ENCODE assay signal across 1 fruit fly cellular context in genomic region chr3R:13837807-13838206, dm6.
TF ChIP-seq lines count a peak whose summit lies in the region.

TSS of gene Nsf2 (minus strand) at chr3R:13837991.

TF ChIP-seq in whole organism, embryonic, 481 proteins besides CTCF, POLR2A, EP300 and RAD21 (continued from another document and continues in another):
- TF ChIP-seq usp (GFP tag; optimal IDR thresholded peaks at IDR 0.05; lab: Kevin White, UChicago) (no peak), slp2 (GFP tag; optimal IDR thresholded peaks at IDR 0.05; lab: Kevin White, UChicago) (no peak), CG4707 (GFP tag; optimal IDR thresholded peaks at IDR 0.05; lab: Kevin White, UChicago) (no peak), CG10274 (GFP tag; optimal IDR thresholded peaks at IDR 0.05; lab: Kevin White, UChicago) (no peak), CG16863 (GFP tag; optimal IDR thresholded peaks at IDR 0.05; lab: Kevin White, UChicago) (no peak), crp (GFP tag; optimal IDR thresholded peaks at IDR 0.05; lab: Kevin White, UChicago) (peak; percentile 96 to 99), CG8089 (GFP tag; optimal IDR thresholded peaks at IDR 0.05; lab: Kevin White, UChicago) (no peak), CG9876 (GFP tag; optimal IDR thresholded peaks at IDR 0.05; lab: Kevin White, UChicago) (no peak), CG10366 (GFP tag; IDR thresholded peaks at IDR 0.05; lab: Robert Waterston, UW) (no peak), Ssrp (tag; optimal IDR thresholded peaks at IDR 0.05; lab: Kevin White, UChicago) (no peak), bbx (GFP tag; IDR thresholded peaks at IDR 0.05; lab: Robert Waterston, UW; ENCODE audit: partially characterized antibody) (no peak), Oaz (GFP tag; IDR thresholded peaks at IDR 0.05; lab: Robert Waterston, UW) (no peak), prd (optimal IDR thresholded peaks at IDR 0.05; lab: Kevin White, UChicago) (no peak), prd (GFP tag; IDR thresholded peaks at IDR 0.05; lab: Robert Waterston, UW) (no peak), Pdp1 (GFP tag; optimal IDR thresholded peaks at IDR 0.05; lab: Kevin White, UChicago) (peak in 1 of 2 experiments; percentile 82), Awh (GFP tag; IDR thresholded peaks at IDR 0.05; lab: Robert Waterston, UW) (no peak), Optix (GFP tag; IDR thresholded peaks at IDR 0.05; lab: Robert Waterston, UW) (no peak), ham (GFP tag; IDR thresholded peaks at IDR 0.05; lab: Robert Waterston, UW) (no peak), Sry-δ (GFP tag; optimal IDR thresholded peaks at IDR 0.05; lab: Kevin White, UChicago) (peak; percentile 48), zfh2 (GFP tag; optimal IDR thresholded peaks at IDR 0.05; lab: Kevin White, UChicago) (peak; percentile 9), mirr (GFP tag; optimal IDR thresholded peaks at IDR 0.05; lab: Kevin White, UChicago) (no peak), fru (optimal IDR thresholded peaks at IDR 0.05; lab: Kevin White, UChicago) (no peak), CG43689 (GFP tag; IDR thresholded peaks at IDR 0.05; lab: Robert Waterston, UW) (no peak), CG13424 (tag; optimal IDR thresholded peaks at IDR 0.05; lab: Kevin White, UChicago) (peak; percentile 12), stwl (tag; optimal IDR thresholded peaks at IDR 0.05; lab: Kevin White, UChicago) (peak; percentile 79), jigr1 (GFP tag; IDR thresholded peaks at IDR 0.05; lab: Robert Waterston, UW) (no peak), bab2 (GFP tag; optimal IDR thresholded peaks at IDR 0.05; lab: Kevin White, UChicago) (no peak), Vsx1 (GFP tag; optimal IDR thresholded peaks at IDR 0.05; lab: Kevin White, UChicago) (no peak), fd96Cb (tag; optimal IDR thresholded peaks at IDR 0.05; lab: Kevin White, UChicago) (no peak), Rx (GFP tag; IDR thresholded peaks at IDR 0.05; lab: Robert Waterston, UW) (no peak), Eip74EF (GFP tag; optimal IDR thresholded peaks at IDR 0.05; lab: Kevin White, UChicago) (no peak), salm (tag; optimal IDR thresholded peaks at IDR 0.05; lab: Kevin White, UChicago) (no peak), CG7928 (GFP tag; optimal IDR thresholded peaks at IDR 0.05; lab: Kevin White, UChicago) (peak; percentile 91), CHES-1-like (GFP tag; optimal IDR thresholded peaks at IDR 0.05; lab: Kevin White, UChicago) (peak; percentile 24), Meics (GFP tag; optimal IDR thresholded peaks at IDR 0.05; lab: Kevin White, UChicago) (no peak), ERR (GFP tag; optimal IDR thresholded peaks at IDR 0.05; lab: Kevin White, UChicago) (no peak), lbe (GFP tag; optimal IDR thresholded peaks at IDR 0.05; lab: Kevin White, UChicago) (no peak), CG12391 (tag; optimal IDR thresholded peaks at IDR 0.05; lab: Kevin White, UChicago) (peak; percentile 8), NfI (GFP tag; optimal IDR thresholded peaks at IDR 0.05; lab: Kevin White, UChicago) (peak; percentile 3), E2f1 (GFP tag; IDR thresholded peaks at IDR 0.05; lab: Robert Waterston, UW) (no peak), az2 (GFP tag; optimal IDR thresholded peaks at IDR 0.05; lab: Kevin White, UChicago) (no peak), Ets65A (GFP tag; lab: Kevin White, UChicago) (peak; percentile 87), gce (GFP tag; IDR thresholded peaks at IDR 0.05; lab: Robert Waterston, UW) (no peak), eve (GFP tag; optimal IDR thresholded peaks at IDR 0.05; lab: Kevin White, UChicago) (no peak), da (GFP tag; optimal IDR thresholded peaks at IDR 0.05; lab: Kevin White, UChicago) (peak; percentile 16), CG11560 (tag; IDR thresholded peaks at IDR 0.05; lab: Robert Waterston, UW) (no peak), CG17612 (GFP tag; IDR thresholded peaks at IDR 0.05; lab: Robert Waterston, UW) (no peak), Kr (GFP tag; optimal IDR thresholded peaks at IDR 0.05; lab: Kevin White, UChicago) (no peak), CG12744 (GFP tag; optimal IDR thresholded peaks at IDR 0.05; lab: Kevin White, UChicago) (no peak), croc (GFP tag; conservative IDR thresholded peaks at IDR 0.05; lab: Robert Waterston, UW) (no peak), CG4854 (GFP tag; optimal IDR thresholded peaks at IDR 0.05; lab: Kevin White, UChicago) (no peak), dan (GFP tag; IDR thresholded peaks at IDR 0.05; lab: Robert Waterston, UW) (no peak), Lpt (GFP tag; optimal IDR thresholded peaks at IDR 0.05; lab: Kevin White, UChicago) (no peak), Jarid2 (GFP tag; optimal IDR thresholded peaks at IDR 0.05; lab: Kevin White, UChicago) (no peak), Dip3 (GFP tag; optimal IDR thresholded peaks at IDR 0.05; lab: Kevin White, UChicago) (no peak), BtbVII (GFP tag; optimal IDR thresholded peaks at IDR 0.05; lab: Kevin White, UChicago) (no peak), ap (GFP tag; IDR thresholded peaks at IDR 0.05; lab: Robert Waterston, UW) (no peak), CkIIα-i1 (GFP tag; IDR thresholded peaks at IDR 0.05; lab: Robert Waterston, UW) (no peak), HmgZ (tag; optimal IDR thresholded peaks at IDR 0.05; lab: Kevin White, UChicago) (peak; percentile 72), Stat92E (GFP tag; optimal IDR thresholded peaks at IDR 0.05; lab: Kevin White, UChicago) (peak in 1 of 3 experiments; percentile 30), CG2116 (GFP tag; optimal IDR thresholded peaks at IDR 0.05; lab: Kevin White, UChicago) (peak; percentile 99), NFAT (GFP tag; IDR thresholded peaks at IDR 0.05; lab: Robert Waterston, UW) (no peak), schlank (tag; optimal IDR thresholded peaks at IDR 0.05; lab: Kevin White, UChicago) (no peak), Scr (GFP tag; IDR thresholded peaks at IDR 0.05; lab: Robert Waterston, UW; ENCODE audit: partially characterized antibody) (peak; percentile 28; the same call in 1 of the 2 replicates), CG1647 (GFP tag; optimal IDR thresholded peaks at IDR 0.05; lab: Kevin White, UChicago) (no peak), CG30020 (tag; optimal IDR thresholded peaks at IDR 0.05; lab: Kevin White, UChicago) (peak; percentile 24), zen (tag; optimal IDR thresholded peaks at IDR 0.05; lab: Kevin White, UChicago) (peak; percentile 12), Bteb2 (GFP tag; optimal IDR thresholded peaks at IDR 0.05; lab: Kevin White, UChicago) (no peak), Myb (GFP tag; optimal IDR thresholded peaks at IDR 0.05; lab: Kevin White, UChicago) (peak; percentile 49), CG6813 (GFP tag; optimal IDR thresholded peaks at IDR 0.05; lab: Kevin White, UChicago) (no peak), GATAe (GFP tag; conservative IDR thresholded peaks at IDR 0.05; lab: Robert Waterston, UW) (no peak), z (GFP tag; IDR thresholded peaks at IDR 0.05; lab: Robert Waterston, UW) (no peak), emc (GFP tag; optimal IDR thresholded peaks at IDR 0.05; lab: Kevin White, UChicago) (no peak), CG17568 (GFP tag; optimal IDR thresholded peaks at IDR 0.05; lab: Kevin White, UChicago) (no peak), CG31388 (GFP tag; optimal IDR thresholded peaks at IDR 0.05; lab: Kevin White, UChicago) (no peak), h (optimal IDR thresholded peaks at IDR 0.05; lab: Kevin White, UChicago) (no peak), ken (GFP tag; IDR thresholded peaks at IDR 0.05; lab: Robert Waterston, UW) (peak; percentile 59; the same call in 1 of the 3 replicates), Ptx1 (GFP tag; IDR thresholded peaks at IDR 0.05; lab: Robert Waterston, UW) (no peak), ase (GFP tag; IDR thresholded peaks at IDR 0.05; lab: Robert Waterston, UW) (no peak), tio (GFP tag; optimal IDR thresholded peaks at IDR 0.05; lab: Kevin White, UChicago) (no peak), CG17186 (GFP tag; optimal IDR thresholded peaks at IDR 0.05; lab: Kevin White, UChicago) (peak; percentile 95), CG15479 (GFP tag; optimal IDR thresholded peaks at IDR 0.05; lab: Kevin White, UChicago) (peak; percentile 90), CG31224 (GFP tag; IDR thresholded peaks at IDR 0.05; lab: Robert Waterston, UW) (no peak), Hmx (GFP tag; optimal IDR thresholded peaks at IDR 0.05; lab: Kevin White, UChicago) (no peak), ttk (GFP tag; IDR thresholded peaks at IDR 0.05; lab: Robert Waterston, UW) (no peak; the same call in 1 of the 2 replicates), D19A (tag; optimal IDR thresholded peaks at IDR 0.05; lab: Kevin White, UChicago) (peak; percentile 87), hkb (optimal IDR thresholded peaks at IDR 0.05; lab: Kevin White, UChicago) (no peak), hkb (GFP tag; IDR thresholded peaks at IDR 0.05; lab: Robert Waterston, UW) (peak; percentile 47), CG10565 (GFP tag; optimal IDR thresholded peaks at IDR 0.05; lab: Kevin White, UChicago) (no peak), CG16813 (GFP tag; IDR thresholded peaks at IDR 0.05; lab: Robert Waterston, UW; ENCODE audit: partially characterized antibody) (peak; percentile 32; the same call in 1 of the 3 replicates), CG17359 (tag; optimal IDR thresholded peaks at IDR 0.05; lab: Kevin White, UChicago) (no peak), CG1832 (GFP tag; optimal IDR thresholded peaks at IDR 0.05; lab: Kevin White, UChicago) (no peak), tx (GFP tag; optimal IDR thresholded peaks at IDR 0.05; lab: Kevin White, UChicago) (no peak), D19B (GFP tag; optimal IDR thresholded peaks at IDR 0.05; lab: Kevin White, UChicago) (no peak), Hmr (GFP tag; optimal IDR thresholded peaks at IDR 0.05; lab: Kevin White, UChicago) (peak; percentile 20), MTF-1 (GFP tag; optimal IDR thresholded peaks at IDR 0.05; lab: Kevin White, UChicago; ENCODE audit: borderline replicate concordance) (peak; percentile 11), CG1603 (tag; optimal IDR thresholded peaks at IDR 0.05; lab: Kevin White, UChicago) (peak; percentile 88), CrebB (tag; optimal IDR thresholded peaks at IDR 0.05; lab: Kevin White, UChicago) (no peak), CG11085 (GFP tag; IDR thresholded peaks at IDR 0.05; lab: Robert Waterston, UW) (no peak), tna (GFP tag; IDR thresholded peaks at IDR 0.05; lab: Robert Waterston, UW; ENCODE audit: partially characterized antibody) (no peak), sens (GFP tag; lab: Kevin White, UChicago) (peak; percentile 87), her (GFP tag; optimal IDR thresholded peaks at IDR 0.05; lab: Kevin White, UChicago) (peak; percentile 37), bsh (GFP tag; optimal IDR thresholded peaks at IDR 0.05; lab: Kevin White, UChicago) (no peak), repo (GFP tag; optimal IDR thresholded peaks at IDR 0.05; lab: Kevin White, UChicago) (no peak), ara (GFP tag; IDR thresholded peaks at IDR 0.05; lab: Robert Waterston, UW) (no peak), sqz (GFP tag; optimal IDR thresholded peaks at IDR 0.05; lab: Kevin White, UChicago) (no peak), ac (GFP tag; optimal IDR thresholded peaks at IDR 0.05; lab: Kevin White, UChicago) (no peak), Sin3A (optimal IDR thresholded peaks at IDR 0.05; lab: Kevin White, UChicago) (peak; percentile 38), crc (GFP tag; optimal IDR thresholded peaks at IDR 0.05; lab: Kevin White, UChicago) (no peak), H2.0 (GFP tag; IDR thresholded peaks at IDR 0.05; lab: Robert Waterston, UW) (no peak), Dp (GFP tag; optimal IDR thresholded peaks at IDR 0.05; lab: Kevin White, UChicago) (peak; percentile 99), tup (GFP tag; optimal IDR thresholded peaks at IDR 0.05; lab: Kevin White, UChicago) (no peak), odd (GFP tag; optimal IDR thresholded peaks at IDR 0.05; lab: Kevin White, UChicago) (no peak), Hr39 (optimal IDR thresholded peaks at IDR 0.05; lab: Kevin White, UChicago) (no peak), CG2889 (GFP tag; IDR thresholded peaks at IDR 0.05; lab: Robert Waterston, UW) (no peak), CG17802 (tag; optimal IDR thresholded peaks at IDR 0.05; lab: Kevin White, UChicago) (no peak), CG34224 (GFP tag; IDR thresholded peaks at IDR 0.05; lab: Robert Waterston, UW; ENCODE audit: partially characterized antibody) (peak; percentile 54; the same call in 2 of the 3 replicates), nau (GFP tag; optimal IDR thresholded peaks at IDR 0.05; lab: Kevin White, UChicago) (no peak), dimm (GFP tag; IDR thresholded peaks at IDR 0.05; lab: Robert Waterston, UW) (no peak), CG3065 (GFP tag; optimal IDR thresholded peaks at IDR 0.05; lab: Kevin White, UChicago) (no peak), ro (GFP tag; IDR thresholded peaks at IDR 0.05; lab: Robert Waterston, UW) (no peak), CG10147 (GFP tag; optimal IDR thresholded peaks at IDR 0.05; lab: Kevin White, UChicago) (no peak), CG5180 (GFP tag; optimal IDR thresholded peaks at IDR 0.05; lab: Kevin White, UChicago) (no peak), Sry-β (GFP tag; optimal IDR thresholded peaks at IDR 0.05; lab: Kevin White, UChicago) (peak; percentile 60), CG3838 (GFP tag; optimal IDR thresholded peaks at IDR 0.05; lab: Kevin White, UChicago) (no peak), CG12071 (GFP tag; optimal IDR thresholded peaks at IDR 0.05; lab: Kevin White, UChicago) (no peak), CG6765 (GFP tag; optimal IDR thresholded peaks at IDR 0.05; lab: Kevin White, UChicago) (no peak), corto (GFP tag; optimal IDR thresholded peaks at IDR 0.05; lab: Kevin White, UChicago) (no peak), gro (GFP tag; optimal IDR thresholded peaks at IDR 0.05; lab: Kevin White, UChicago) (peak; percentile 31), kay (GFP tag; optimal IDR thresholded peaks at IDR 0.05; lab: Kevin White, UChicago) (no peak), CG2202 (tag; optimal IDR thresholded peaks at IDR 0.05; lab: Kevin White, UChicago) (no peak), Atf-2 (GFP tag; optimal IDR thresholded peaks at IDR 0.05; lab: Kevin White, UChicago) (no peak), zf30C (GFP tag; optimal IDR thresholded peaks at IDR 0.05; lab: Kevin White, UChicago) (no peak), Sox102F (GFP tag; optimal IDR thresholded peaks at IDR 0.05; lab: Kevin White, UChicago) (no peak), CG10267 (tag; optimal IDR thresholded peaks at IDR 0.05; lab: Kevin White, UChicago) (peak; percentile 43), sna (GFP tag; IDR thresholded peaks at IDR 0.05; lab: Robert Waterston, UW; ENCODE audit: partially characterized antibody) (peak; percentile 54; the same call in 1 of the 2 replicates), onecut (GFP tag; IDR thresholded peaks at IDR 0.05; lab: Robert Waterston, UW) (no peak), sob (GFP tag; IDR thresholded peaks at IDR 0.05; lab: Robert Waterston, UW) (peak; percentile 45; the same call in 1 of the 2 replicates), CG10209 (GFP tag; optimal IDR thresholded peaks at IDR 0.05; lab: Kevin White, UChicago) (no peak)
